Worm (Caenorhabditis elegans) whole organism, young adult: ENCODE data around the gene cpr-9.

Source experiments
- B0035.1 ChIP-seq: sonication (generic microtip); optimal IDR thresholded peaks from 2 replicates; lab custom pipeline; 2016; ENCODE audit warnings: missing genetic modification characterization, mild to moderate bottlenecking, missing compliant biosample characterization, missing genotype, missing genetic modification reagents
- F39B2.1 ChIP-seq: fragments of 200-800 bp; sonication (Bioruptor generic); IDR thresholded peaks from 2 replicates; pipeline ENCODE4 v1.3.6; 2022; ENCODE audit warnings: missing genetic modification reagents, missing genetic modification characterization, missing compliant biosample characterization
- bed-2 ChIP-seq: fragments of 200-800 bp; sonication (Bioruptor generic); IDR thresholded peaks from 2 replicates; pipeline ENCODE4 v1.3.6; 2022; ENCODE audit warnings: missing genetic modification reagents, missing genetic modification characterization, missing compliant biosample characterization
- ccch-3 ChIP-seq: fragments of 200-800 bp; sonication (Bioruptor generic); optimal IDR thresholded peaks from 2 replicates; lab custom pipeline; 2018; ENCODE audit warnings: mild to moderate bottlenecking, missing genetic modification characterization, missing compliant biosample characterization
- ceh-40 ChIP-seq: fragments of 200-800 bp; sonication (Bioruptor generic); IDR thresholded peaks from 2 replicates; pipeline ENCODE4 v1.3.6; 2022; ENCODE audit warnings: missing genetic modification characterization, missing compliant biosample characterization
- ceh-58 ChIP-seq: fragments of 200-800 bp; sonication (Bioruptor generic); IDR thresholded peaks from 2 replicates; pipeline ENCODE4 v1.3.6; 2022; ENCODE audit warnings: missing genetic modification characterization, missing compliant biosample characterization
- chd-7 ChIP-seq: sonication (generic microtip); optimal IDR thresholded peaks from 2 replicates; lab custom pipeline; 2016; ENCODE audit warnings: mild to moderate bottlenecking, missing genetic modification characterization, moderate library complexity, missing compliant biosample characterization
- dpl-1 ChIP-seq: fragments of 150-350 bp; optimal IDR thresholded peaks from 2 replicates; lab custom pipeline; 2014; ENCODE audit warnings: missing biosample characterization, missing genetic modification reagents, missing genetic modification characterization
- efl-1 ChIP-seq: fragments of 150-350 bp; optimal IDR thresholded peaks from 2 replicates; lab custom pipeline; 2014; ENCODE audit warnings: missing biosample characterization, missing genetic modification reagents, missing genetic modification characterization
- ets-4 ChIP-seq: fragments of 200-800 bp; sonication (Bioruptor generic); optimal IDR thresholded peaks from 2 replicates; lab custom pipeline; 2018; ENCODE audit warnings: mild to moderate bottlenecking, missing genetic modification characterization, missing compliant biosample characterization
- nfya-2 ChIP-seq: fragments of 200-800 bp; sonication (Bioruptor generic); IDR thresholded peaks from 2 replicates; pipeline ENCODE4 v1.3.6; 2022; ENCODE audit warnings: missing genetic modification reagents, missing genetic modification characterization, missing compliant biosample characterization
- nhr-27 ChIP-seq: fragments of 200-800 bp; sonication (Bioruptor generic); optimal IDR thresholded peaks from 2 replicates; lab custom pipeline; 2018; ENCODE audit warnings: mild to moderate bottlenecking, missing genetic modification characterization, moderate library complexity, missing compliant biosample characterization
- rpc-1 ChIP-seq, 2 experiments: fragments of 150-350 bp in 1 of 2; sonication (generic microtip) in 1 of 2; optimal IDR thresholded peaks; 2 replicates each; lab custom pipeline; 2014 to 2018; ENCODE audit warnings: missing biosample characterization in 1 of 2, missing genetic modification characterization in 1 of 2, missing genetic modification reagents in 1 of 2, missing genotype in 1 of 2

ce11 chrV:11978179-11978578, 24.7 kb upstream of the cpr-9 start, which contains the start of gene mif-2:
- TF ChIP-seq ceh-58 (no peak), nfya-2 (GFP tag; lab: Robert Waterston, UW) (no peak), efl-1 (GFP tag; lab: Kevin White, UChicago) (no peak), dpl-1 (GFP tag; lab: Kevin White, UChicago) (no peak), rpc-1 (optimal IDR thresholded peaks at IDR 0.05; lab: Kevin White, UChicago) (no peak), rpc-1 (tag; optimal IDR thresholded peaks at IDR 0.05; lab: Kevin White, UChicago) (no peak), F39B2.1 (no peak), ets-4 (GFP tag; lab: Kevin White, UChicago) (no peak), nhr-27 (no peak), ceh-40 (no peak), chd-7 (tag; lab: Kevin White, UChicago) (no peak), ccch-3 (GFP tag; lab: Kevin White, UChicago) (no peak), bed-2 (GFP tag; lab: Robert Waterston, UW) (no peak), B0035.1 (tag; lab: Kevin White, UChicago) (no peak)
